Worm (Caenorhabditis elegans): Measurements from ENCODE around the gene F38A1.9.

Gene F38A1.9

ce11 chrIV:1246762-1247436 lies 1.8 kb upstream of the F38A1.9 start, which contains the start of the genes clec-165 and F38A1.11:
TSS of gene clec-165 (minus strand) at chrIV:1246886.
TSS of gene F38A1.11 (plus strand) at chrIV:1247386.
- no peak for TF ChIP-seq M03D4.4 (tag; optimal IDR thresholded peaks at IDR 0.05)
- no peak for TF ChIP-seq unc-39 (tag; optimal IDR thresholded peaks at IDR 0.05)
- TF ChIP-seq zip-8 (tag; optimal IDR thresholded peaks at IDR 0.05) = no peak
- no peak for TF ChIP-seq bed-3 (GFP tag; optimal IDR thresholded peaks at IDR 0.05)
- TF ChIP-seq blmp-1 (tag; optimal IDR thresholded peaks at IDR 0.05) = no peak
- no peak for TF ChIP-seq hlh-1 (tag; optimal IDR thresholded peaks at IDR 0.05)
- TF ChIP-seq ceh-43 (GFP tag; optimal IDR thresholded peaks at IDR 0.05) = no peak
- TF ChIP-seq unc-120 (tag; optimal IDR thresholded peaks at IDR 0.05; ENCODE audit: poor library complexity, severe bottlenecking) = no peak
- no peak for TF ChIP-seq nhr-237 (tag; optimal IDR thresholded peaks at IDR 0.05)
- no peak for TF ChIP-seq pha-4 (tag; optimal IDR thresholded peaks at IDR 0.05)
- TF ChIP-seq ham-2 (GFP tag; optimal IDR thresholded peaks at IDR 0.05) = no peak
- no peak for TF ChIP-seq ceh-83 (GFP tag; optimal IDR thresholded peaks at IDR 0.05)
- no peak for TF ChIP-seq ceh-39 (tag; optimal IDR thresholded peaks at IDR 0.05)
- TF ChIP-seq lsy-2 (tag; optimal IDR thresholded peaks at IDR 0.05) = no peak

ce11 chrIV:1243295-1243694 lies 1.8 kb downstream of the F38A1.9 start, which contains the start of gene F38A1.15:
TSS of gene F38A1.15 (minus strand) at chrIV:1243395.
- TF ChIP-seq nhr-2 (tag; optimal IDR thresholded peaks at IDR 0.05) (no peak), sem-2 (GFP tag; optimal IDR thresholded peaks at IDR 0.05) (no peak), zip-8 (tag; optimal IDR thresholded peaks at IDR 0.05) (no peak), flh-1 (GFP tag; optimal IDR thresholded peaks at IDR 0.05) (no peak), mep-1 (tag; optimal IDR thresholded peaks at IDR 0.05) (no peak), unc-39 (tag; optimal IDR thresholded peaks at IDR 0.05) (no peak), ztf-11 (tag; optimal IDR thresholded peaks at IDR 0.05) (no peak), hlh-1 (tag; optimal IDR thresholded peaks at IDR 0.05) (no peak), M03D4.4 (tag; optimal IDR thresholded peaks at IDR 0.05) (no peak), mab-5 (tag; optimal IDR thresholded peaks at IDR 0.05) (no peak), drap-1 (GFP tag; optimal IDR thresholded peaks at IDR 0.05) (no peak), tbx-8 (GFP tag; optimal IDR thresholded peaks at IDR 0.05) (no peak), ceh-39 (tag; optimal IDR thresholded peaks at IDR 0.05) (no peak), lsy-2 (tag; optimal IDR thresholded peaks at IDR 0.05) (no peak), nhr-76 (tag; optimal IDR thresholded peaks at IDR 0.05) (no peak), lin-32 (GFP tag; optimal IDR thresholded peaks at IDR 0.05) (no peak), unc-62 (GFP tag; optimal IDR thresholded peaks at IDR 0.05) (no peak), bed-3 (GFP tag; optimal IDR thresholded peaks at IDR 0.05) (no peak), snpc-4 (tag; optimal IDR thresholded peaks at IDR 0.05) (no peak)

ce11 chrIV:1239686-1240085 lies 5.5 kb downstream of the F38A1.9 start, which contains the start of gene F38A1.8:
TSS of gene F38A1.8 (minus strand) at chrIV:1239852.
- TF ChIP-seq unc-62 (GFP tag; optimal IDR thresholded peaks at IDR 0.05) = no peak
- TF ChIP-seq flh-1 (GFP tag; optimal IDR thresholded peaks at IDR 0.05) = no peak
- peak; percentile 64 for TF ChIP-seq nhr-237 (tag; optimal IDR thresholded peaks at IDR 0.05)
- TF ChIP-seq lsy-2 (tag; optimal IDR thresholded peaks at IDR 0.05) = peak; percentile 64
- TF ChIP-seq cnd-1 (tag; optimal IDR thresholded peaks at IDR 0.05) = no peak
- TF ChIP-seq pha-4 (tag; optimal IDR thresholded peaks at IDR 0.05) = peak; percentile 32
- TF ChIP-seq snpc-4 (tag; optimal IDR thresholded peaks at IDR 0.05) = no peak
- no peak for TF ChIP-seq hlh-1 (tag; optimal IDR thresholded peaks at IDR 0.05)
- TF ChIP-seq elt-1 (tag; optimal IDR thresholded peaks at IDR 0.05; ENCODE audit: borderline replicate concordance, insufficient read depth) = no peak
- TF ChIP-seq unc-120 (tag; optimal IDR thresholded peaks at IDR 0.05; ENCODE audit: poor library complexity, severe bottlenecking) = no peak
- TF ChIP-seq lin-13 (tag; optimal IDR thresholded peaks at IDR 0.05) = peak; percentile 51
- TF ChIP-seq blmp-1 (tag; optimal IDR thresholded peaks at IDR 0.05) = no peak
- no peak for TF ChIP-seq sem-2 (GFP tag; optimal IDR thresholded peaks at IDR 0.05)
- no peak for TF ChIP-seq nhr-76 (tag; optimal IDR thresholded peaks at IDR 0.05)
- TF ChIP-seq nhr-12 (tag; optimal IDR thresholded peaks at IDR 0.05) = no peak
- no peak for TF ChIP-seq bed-3 (GFP tag; optimal IDR thresholded peaks at IDR 0.05)
- TF ChIP-seq nhr-28 (tag; optimal IDR thresholded peaks at IDR 0.05) = no peak
- no peak for TF ChIP-seq ztf-11 (tag; optimal IDR thresholded peaks at IDR 0.05)
- no peak for TF ChIP-seq unc-39 (tag; optimal IDR thresholded peaks at IDR 0.05)
- TF ChIP-seq mep-1 (tag; optimal IDR thresholded peaks at IDR 0.05) = peak; percentile 36
- TF ChIP-seq ham-2 (GFP tag; optimal IDR thresholded peaks at IDR 0.05) = no peak
- no peak for TF ChIP-seq elt-3 (tag; optimal IDR thresholded peaks at IDR 0.05)
- no peak for TF ChIP-seq mab-5 (tag; optimal IDR thresholded peaks at IDR 0.05)
- TF ChIP-seq ceh-43 (GFP tag; optimal IDR thresholded peaks at IDR 0.05) = no peak
- TF ChIP-seq nhr-2 (tag; optimal IDR thresholded peaks at IDR 0.05) = no peak
- TF ChIP-seq ceh-39 (tag; optimal IDR thresholded peaks at IDR 0.05) = no peak
- no peak for TF ChIP-seq lin-32 (GFP tag; optimal IDR thresholded peaks at IDR 0.05)
- no peak for TF ChIP-seq zip-8 (tag; optimal IDR thresholded peaks at IDR 0.05)
- no peak for TF ChIP-seq ceh-83 (GFP tag; optimal IDR thresholded peaks at IDR 0.05)
- no peak for TF ChIP-seq ces-1 (GFP tag; optimal IDR thresholded peaks at IDR 0.05)
- TF ChIP-seq tbx-8 (GFP tag; optimal IDR thresholded peaks at IDR 0.05) = no peak
- TF ChIP-seq drap-1 (GFP tag; optimal IDR thresholded peaks at IDR 0.05) = no peak
- TF ChIP-seq M03D4.4 (tag; optimal IDR thresholded peaks at IDR 0.05) = no peak
- no peak for TF ChIP-seq sptf-1 (tag; optimal IDR thresholded peaks at IDR 0.05)
- no peak for TF ChIP-seq mls-2 (tag; optimal IDR thresholded peaks at IDR 0.05)

All from whole organism, mixed stage, embryonic.